Fruit fly (Drosophila melanogaster): ENCODE results near the gene jp.

DNA sequence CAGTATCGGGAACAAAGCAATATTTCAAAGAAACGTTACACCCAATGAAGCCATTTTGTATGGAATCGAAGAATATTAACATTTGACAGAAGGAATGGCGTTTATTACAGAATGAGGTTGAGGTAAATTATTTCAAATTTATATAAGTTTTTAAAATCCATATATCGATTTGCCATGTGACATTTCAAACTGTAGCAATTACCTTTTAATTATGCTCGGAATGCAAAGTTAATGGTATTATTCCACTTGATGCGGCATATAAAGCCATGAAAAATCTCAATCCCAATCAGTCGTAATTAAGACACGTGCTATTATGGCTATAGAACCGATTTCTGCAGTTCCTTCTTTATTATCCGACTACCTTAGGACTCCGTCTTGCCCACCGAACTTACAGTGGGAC, 38.3 kb downstream of the jp start, which contains the start of gene CG31883:
- TF ChIP-seq cic (GFP tag; optimal IDR thresholded peaks at IDR 0.05), result no peak
- TF ChIP-seq CG5204 (GFP tag; optimal IDR thresholded peaks at IDR 0.05), result no peak
